Worm (Caenorhabditis elegans): ENCODE data around the gene C23H5.12.

ce11 chrIV:2142320-2142719 lies 9.0 kb downstream of the C23H5.12 start:
- TF ChIP-seq jun-1 (tag; optimal IDR thresholded peaks at IDR 0.05) (no peak), ceh-63 (GFP tag; optimal IDR thresholded peaks at IDR 0.05) (no peak), ztf-4 (tag; optimal IDR thresholded peaks at IDR 0.05) (no peak), ceh-88 (GFP tag; IDR thresholded peaks at IDR 0.05) (no peak), elt-3 (tag; optimal IDR thresholded peaks at IDR 0.05) (no peak)
